Fruit fly (Drosophila melanogaster) whole organism, embryonic: ENCODE data around the gene CG32537.
A peak's percentile ranks its signal among the peaks of the same experiment; 100 is the strongest.

Source experiments
- B-H1 ChIP-seq: fragments of 200-800 bp; sonication (Bioruptor generic); IDR thresholded peaks from 3 replicates; pipeline ENCODE4 v1.3.6; 2022; ENCODE audit warnings: missing biosample characterization, missing genetic modification characterization
- CG11093 ChIP-seq: fragments of 200-800 bp; sonication (Bioruptor generic); IDR thresholded peaks from 3 replicates; pipeline ENCODE4 v1.3.6; 2022; ENCODE audit warnings: missing biosample characterization, missing genetic modification characterization
- CG12155 ChIP-seq: fragments of 200-800 bp; sonication (Bioruptor generic); optimal IDR thresholded peaks from 3 replicates; lab custom pipeline; 2016; ENCODE audit warnings: missing biosample characterization, missing genetic modification characterization
- CG12236 ChIP-seq: fragments of 200-800 bp; sonication (Bioruptor generic); optimal IDR thresholded peaks from 2 replicates; lab custom pipeline; 2016; ENCODE audit warnings: missing biosample characterization, missing genetic modification characterization
- CG15011 ChIP-seq: fragments of 200-800 bp; sonication (Bioruptor generic); optimal IDR thresholded peaks from 3 replicates; lab custom pipeline; 2018; ENCODE audit warnings: missing biosample characterization, mild to moderate bottlenecking, missing genetic modification characterization
- CG17328 ChIP-seq: fragments of 200-800 bp; sonication (Bioruptor generic); IDR thresholded peaks from 2 replicates; pipeline ENCODE4 v1.3.6; 2022; ENCODE audit warnings: missing biosample characterization, missing genetic modification characterization
- CG17385 ChIP-seq: fragments of 200-800 bp; sonication (Bioruptor generic); optimal IDR thresholded peaks from 3 replicates; lab custom pipeline; 2018; ENCODE audit warnings: missing biosample characterization, mild to moderate bottlenecking, missing genetic modification characterization
- CG17802 ChIP-seq: fragments of 200-800 bp; sonication (Bioruptor generic); optimal IDR thresholded peaks from 2 replicates; lab custom pipeline; 2018; ENCODE audit warnings: missing biosample characterization, mild to moderate bottlenecking, missing genetic modification characterization, moderate library complexity
- CG18476 ChIP-seq: fragments of 200-800 bp; sonication (Bioruptor generic); optimal IDR thresholded peaks from 2 replicates; lab custom pipeline; 2016; ENCODE audit warnings: missing biosample characterization, mild to moderate bottlenecking, missing genetic modification characterization
- CG18599 ChIP-seq: fragments of 200-800 bp; sonication (Bioruptor generic); optimal IDR thresholded peaks from 3 replicates; lab custom pipeline; 2017; ENCODE audit warnings: missing biosample characterization, missing genetic modification characterization, mild to moderate bottlenecking, moderate library complexity, missing genetic modification reagents
- CG2116 ChIP-seq: fragments of 200-800 bp; sonication (Bioruptor generic); optimal IDR thresholded peaks from 3 replicates; lab custom pipeline; 2018; ENCODE audit warnings: missing biosample characterization, mild to moderate bottlenecking, missing genetic modification characterization
- CG2875 ChIP-seq: fragments of 200-800 bp; sonication (Bioruptor generic); optimal IDR thresholded peaks from 2 replicates; lab custom pipeline; 2017; ENCODE audit warnings: missing biosample characterization, mild to moderate bottlenecking, missing genetic modification characterization, missing genetic modification reagents
- CG32532 ChIP-seq: fragments of 200-800 bp; sonication (Bioruptor generic); IDR thresholded peaks from 2 replicates; pipeline ENCODE4 v1.3.6; 2022; ENCODE audit warnings: missing biosample characterization, missing genetic modification characterization
- CG33557 ChIP-seq: fragments of 200-800 bp; sonication (Bioruptor generic); optimal IDR thresholded peaks from 2 replicates; lab custom pipeline; 2019; ENCODE audit warnings: missing biosample characterization, mild to moderate bottlenecking, missing genetic modification characterization, moderate library complexity
- CG6689 ChIP-seq: fragments of 200-800 bp; sonication (Bioruptor generic); IDR thresholded peaks from 2 replicates; pipeline ENCODE4 v1.3.6; 2022; ENCODE audit warnings: missing biosample characterization, missing genetic modification characterization
- CG7839 ChIP-seq: fragments of 200-800 bp; sonication (Bioruptor generic); optimal IDR thresholded peaks from 3 replicates; lab custom pipeline; 2018; ENCODE audit warnings: missing biosample characterization, mild to moderate bottlenecking, missing genetic modification characterization, moderate library complexity
- CG8290 ChIP-seq, 3 experiments: fragments of 200-800 bp; sonication (Bioruptor generic); optimal IDR thresholded peaks; 2 replicates each; lab custom pipeline; 2016 to 2019; ENCODE audit warnings: missing biosample characterization in 3 of 3, missing genetic modification characterization in 3 of 3, mild to moderate bottlenecking in 2 of 3, moderate library complexity in 1 of 3
- CG8924 ChIP-seq: fragments of 200-800 bp; optimal IDR thresholded peaks from 3 replicates; lab custom pipeline; 2019; ENCODE audit warnings: missing biosample characterization, mild to moderate bottlenecking, missing genetic modification characterization, moderate library complexity
- CG9727 ChIP-seq: fragments of 200-800 bp; sonication (Bioruptor generic); optimal IDR thresholded peaks from 3 replicates; lab custom pipeline; 2017; ENCODE audit warnings: missing biosample characterization, mild to moderate bottlenecking, missing genetic modification characterization
- CG9876 ChIP-seq: fragments of 200-800 bp; sonication (Bioruptor generic); optimal IDR thresholded peaks from 2 replicates; lab custom pipeline; 2016; ENCODE audit warnings: missing biosample characterization, missing genetic modification characterization
- Chrac-16 ChIP-seq: fragments of 200-800 bp; sonication (Bioruptor generic); optimal IDR thresholded peaks from 3 replicates; lab custom pipeline; 2016; ENCODE audit warnings: missing biosample characterization, missing genetic modification characterization
- E2f2 ChIP-seq: fragments of 200-800 bp; sonication (Bioruptor generic); IDR thresholded peaks from 2 replicates; pipeline ENCODE4 v1.3.6; 2022; ENCODE audit warnings: missing biosample characterization, missing genetic modification characterization
- H2.0 ChIP-seq: fragments of 200-800 bp; sonication (Bioruptor generic); IDR thresholded peaks from 2 replicates; pipeline ENCODE4 v1.3.6; 2022; ENCODE audit warnings: missing biosample characterization, missing genetic modification characterization
- Hmx ChIP-seq: fragments of 200-800 bp; sonication (Bioruptor generic); optimal IDR thresholded peaks from 2 replicates; lab custom pipeline; 2016; ENCODE audit warnings: missing biosample characterization, missing genetic modification characterization
- Hr39 ChIP-seq: fragments of >200 bp; optimal IDR thresholded peaks from 2 replicates; lab custom pipeline; 2017
- Max ChIP-seq: fragments of 200-800 bp; sonication (Bioruptor generic); optimal IDR thresholded peaks from 2 replicates; lab custom pipeline; 2016; ENCODE audit warnings: missing biosample characterization, mild to moderate bottlenecking, missing genetic modification characterization
- Mes4 ChIP-seq: fragments of 200-800 bp; sonication (Bioruptor generic); optimal IDR thresholded peaks from 2 replicates; lab custom pipeline; 2016; ENCODE audit warnings: missing biosample characterization, missing genetic modification characterization
- Myb ChIP-seq: fragments of 200-800 bp; sonication (Bioruptor generic); optimal IDR thresholded peaks from 2 replicates; lab custom pipeline; 2016; ENCODE audit warnings: missing biosample characterization, missing genetic modification characterization
- Nf-YA ChIP-seq: fragments of 200-800 bp; sonication (Bioruptor generic); IDR thresholded peaks from 2 replicates; pipeline ENCODE4 v1.3.6; 2022; ENCODE audit warnings: missing biosample characterization, missing genetic modification characterization
- Sox100B ChIP-seq: fragments of 200-800 bp; sonication (Bioruptor generic); optimal IDR thresholded peaks from 3 replicates; lab custom pipeline; 2018; ENCODE audit warnings: missing biosample characterization, mild to moderate bottlenecking, missing genetic modification characterization
- Spps ChIP-seq: fragments of 200-800 bp; sonication (Bioruptor generic); optimal IDR thresholded peaks from 2 replicates; lab custom pipeline; 2018; ENCODE audit warnings: missing biosample characterization, mild to moderate bottlenecking, missing genetic modification characterization
- bab2 ChIP-seq: fragments of 200-800 bp; sonication (Bioruptor generic); optimal IDR thresholded peaks from 2 replicates; lab custom pipeline; 2016; ENCODE audit warnings: missing biosample characterization, missing genetic modification characterization
- bowl ChIP-seq: fragments of 200-800 bp; sonication (Bioruptor generic); IDR thresholded peaks from 2 replicates; pipeline ENCODE4 v1.3.6; 2022; ENCODE audit warnings: missing biosample characterization, missing genetic modification characterization
- fd102C ChIP-seq: fragments of 200-800 bp; sonication (Bioruptor generic); optimal IDR thresholded peaks from 2 replicates; lab custom pipeline; 2018; ENCODE audit warnings: missing biosample characterization, mild to moderate bottlenecking, missing genetic modification characterization, moderate library complexity
- gcm ChIP-seq: fragments of 200-800 bp; sonication (Bioruptor generic); optimal IDR thresholded peaks from 2 replicates; lab custom pipeline; 2019; ENCODE audit warnings: missing biosample characterization, mild to moderate bottlenecking, missing genetic modification characterization, moderate library complexity
- gem ChIP-seq: fragments of 200-800 bp; sonication (Bioruptor generic); optimal IDR thresholded peaks from 2 replicates; lab custom pipeline; 2019; ENCODE audit warnings: missing biosample characterization, mild to moderate bottlenecking, missing genetic modification characterization, moderate library complexity
- grau ChIP-seq: fragments of 200-800 bp; optimal IDR thresholded peaks from 3 replicates; lab custom pipeline; 2019; ENCODE audit warnings: missing biosample characterization, mild to moderate bottlenecking, missing genetic modification characterization, moderate library complexity
- gt ChIP-seq: fragments of 200-800 bp; sonication (Bioruptor generic); IDR thresholded peaks from 2 replicates; pipeline ENCODE4 v1.3.6; 2022; ENCODE audit warnings: missing biosample characterization, missing genetic modification characterization
- inv ChIP-seq: fragments of 200-800 bp; sonication (Bioruptor generic); IDR thresholded peaks from 2 replicates; pipeline ENCODE4 v1.3.6; 2022; ENCODE audit warnings: missing biosample characterization, missing genetic modification characterization; ENCODE audit not compliant: partially characterized antibody
- jing ChIP-seq: fragments of 200-800 bp; sonication (Bioruptor generic); optimal IDR thresholded peaks from 2 replicates; lab custom pipeline; 2018; ENCODE audit warnings: missing biosample characterization, mild to moderate bottlenecking, missing genetic modification characterization
- luna ChIP-seq: fragments of 200-800 bp; sonication (Bioruptor generic); optimal IDR thresholded peaks from 2 replicates; lab custom pipeline; 2016; ENCODE audit warnings: missing biosample characterization, missing genetic modification characterization
- mirr ChIP-seq: fragments of 200-800 bp; sonication (Bioruptor generic); optimal IDR thresholded peaks from 3 replicates; lab custom pipeline; 2018; ENCODE audit warnings: missing biosample characterization, mild to moderate bottlenecking, missing genetic modification characterization
- pan ChIP-seq, 4 experiments: fragments of >200 bp in 3 of 4; fragments of 200-800 bp in 1 of 4; sonication (Bioruptor generic) in 1 of 4; optimal IDR thresholded peaks in 3 of 4; IDR thresholded peaks in 1 of 4; 2 replicates each; pipeline versions ENCODE4 v1.3.6 to Lab custom; 2017 to 2022; ENCODE audit warnings: missing biosample characterization in 2 of 4, missing genetic modification characterization in 2 of 4, mixed read lengths in 1 of 4
- peb ChIP-seq: fragments of 200-800 bp; sonication (Bioruptor generic); IDR thresholded peaks from 2 replicates; pipeline ENCODE4 v1.3.6; 2022; ENCODE audit warnings: missing biosample characterization, missing genetic modification characterization
- phol ChIP-seq: fragments of 200-800 bp; sonication (Bioruptor generic); optimal IDR thresholded peaks from 3 replicates; lab custom pipeline; 2018; ENCODE audit warnings: missing biosample characterization, mild to moderate bottlenecking, missing genetic modification characterization, moderate library complexity
- sd ChIP-seq: fragments of 200-800 bp; sonication (Bioruptor generic); optimal IDR thresholded peaks from 3 replicates; lab custom pipeline; 2018; ENCODE audit warnings: missing biosample characterization, mild to moderate bottlenecking, missing genetic modification characterization, moderate library complexity
- sr ChIP-seq: fragments of 200-800 bp; sonication (Bioruptor generic); IDR thresholded peaks from 3 replicates; pipeline ENCODE4 v1.3.6; 2022; ENCODE audit warnings: missing biosample characterization, missing genetic modification characterization
- trem ChIP-seq: fragments of 200-800 bp; optimal IDR thresholded peaks from 3 replicates; lab custom pipeline; 2019; ENCODE audit warnings: missing biosample characterization, mild to moderate bottlenecking, missing genetic modification characterization, moderate library complexity
- vnd ChIP-seq: fragments of 200-800 bp; sonication (Bioruptor generic); IDR thresholded peaks from 3 replicates; pipeline ENCODE4 v1.3.6; 2022; ENCODE audit warnings: missing biosample characterization, missing genetic modification characterization; ENCODE audit not compliant: partially characterized antibody
- wdn ChIP-seq: fragments of 200-800 bp; sonication (Bioruptor generic); IDR thresholded peaks from 2 replicates; pipeline ENCODE4 v1.3.6; 2022; ENCODE audit warnings: missing biosample characterization, missing genetic modification characterization

The CG32537 gene

dm6 chrX:19298785-19299114 lies 22.4 kb upstream of the CG32537 start (continued):
- TF ChIP-seq CG17802 (tag; lab: Kevin White, UChicago): no peak
- TF ChIP-seq CG7839 (tag; lab: Kevin White, UChicago): peak; percentile 52
- TF ChIP-seq sd (tag; lab: Kevin White, UChicago): no peak
- TF ChIP-seq CG11093 (GFP tag; lab: Robert Waterston, UW): peak; percentile 46; the same call in 1 of the 3 replicates
- TF ChIP-seq CG18476 (GFP tag; lab: Kevin White, UChicago): peak; percentile 48
- no peak; the same call in 1 of the 2 replicates for TF ChIP-seq E2f2 (GFP tag; lab: Robert Waterston, UW)
- no peak for TF ChIP-seq peb (GFP tag; lab: Robert Waterston, UW)
- peak; percentile 59 for TF ChIP-seq fd102C
- TF ChIP-seq mirr (GFP tag; lab: Kevin White, UChicago): no peak
- TF ChIP-seq CG17385 (GFP tag; lab: Kevin White, UChicago): peak; percentile 12
- peak; percentile 23 for TF ChIP-seq CG2875 (GFP tag; lab: Kevin White, UChicago)
- TF ChIP-seq wdn (GFP tag; lab: Robert Waterston, UW): no peak
- no peak for TF ChIP-seq jing (GFP tag; lab: Kevin White, UChicago)
- TF ChIP-seq Hmx (GFP tag; lab: Kevin White, UChicago): no peak
- TF ChIP-seq sr (GFP tag; lab: Robert Waterston, UW): no peak
- no peak for TF ChIP-seq Hr39 (lab: Kevin White, UChicago)
- no peak for TF ChIP-seq CG12236 (GFP tag; lab: Kevin White, UChicago)
- TF ChIP-seq CG9727: peak; percentile 34
- TF ChIP-seq CG6689 (GFP tag; lab: Robert Waterston, UW): peak; percentile 48; the same call in 1 of the 2 replicates
- peak; percentile 15 for TF ChIP-seq Sox100B (GFP tag; lab: Kevin White, UChicago)
- no peak for TF ChIP-seq Mes4 (GFP tag; lab: Kevin White, UChicago)
- peak; percentile 28; the same call in 1 of the 3 replicates for TF ChIP-seq B-H1 (GFP tag; lab: Robert Waterston, UW)
- TF ChIP-seq CG33557 (GFP tag; lab: Kevin White, UChicago): no peak
- peak; percentile 49 for TF ChIP-seq phol (tag; lab: Kevin White, UChicago)
- TF ChIP-seq Myb: no peak
- TF ChIP-seq Chrac-16 (GFP tag; lab: Kevin White, UChicago): peak; percentile 32
- peak; percentile 22 for TF ChIP-seq Spps (tag; lab: Kevin White, UChicago)
- TF ChIP-seq CG8290 (GFP tag; optimal IDR thresholded peaks at IDR 0.05; lab: Kevin White, UChicago): no peak
- peak in 1 of 2 experiments; percentile 2 for TF ChIP-seq CG8290 (tag; optimal IDR thresholded peaks at IDR 0.05; lab: Kevin White, UChicago)
- peak; percentile 26 for TF ChIP-seq CG18599
- TF ChIP-seq CG15011 (GFP tag; lab: Kevin White, UChicago): no peak
- TF ChIP-seq CG8924 (tag; lab: Kevin White, UChicago): peak; percentile 0
- peak; percentile 98 for TF ChIP-seq grau (tag; lab: Kevin White, UChicago)
- TF ChIP-seq Nf-YA (GFP tag; lab: Robert Waterston, UW): 0 out of 2 replicates have a peak, but pooled peaks have one; percentile 13
- TF ChIP-seq trem: peak; percentile 49
- no peak for TF ChIP-seq vnd (GFP tag; lab: Robert Waterston, UW)
- TF ChIP-seq Max (GFP tag; lab: Kevin White, UChicago): peak; percentile 52
- TF ChIP-seq CG32532 (GFP tag; lab: Robert Waterston, UW): peak; percentile 51; the same call in 1 of the 2 replicates
- no peak for TF ChIP-seq inv (GFP tag; lab: Robert Waterston, UW)
- peak; percentile 65; the same call in 1 of the 2 replicates for TF ChIP-seq H2.0 (GFP tag; lab: Robert Waterston, UW)
- no peak for TF ChIP-seq luna (GFP tag; lab: Kevin White, UChicago)
- peak; percentile 47 for TF ChIP-seq gcm (GFP tag; lab: Kevin White, UChicago)
- no peak for TF ChIP-seq gt
- no peak for TF ChIP-seq pan (optimal IDR thresholded peaks at IDR 0.05; lab: Kevin White, UChicago)
- TF ChIP-seq pan (GFP tag; optimal IDR thresholded peaks at IDR 0.05 in 1 of 2, IDR thresholded peaks at IDR 0.05 in 1 of 2): peak in 1 of 2 experiments; percentile 72
- peak; percentile 26 for TF ChIP-seq CG12155 (GFP tag; lab: Kevin White, UChicago)
- peak; percentile 69 for TF ChIP-seq gem (tag; lab: Kevin White, UChicago)
- TF ChIP-seq CG9876 (GFP tag; lab: Kevin White, UChicago): no peak
- peak; percentile 61 for TF ChIP-seq CG17328 (GFP tag; lab: Robert Waterston, UW)
- TF ChIP-seq bab2 (GFP tag; lab: Kevin White, UChicago): peak; percentile 36
- TF ChIP-seq bowl: no peak
- no peak for TF ChIP-seq CG2116 (GFP tag; lab: Kevin White, UChicago)
